Fruit fly (Drosophila melanogaster) whole organism, embryonic: Measurements from ENCODE around the gene CG7065.

Experiments used
- Atf6 ChIP-seq: fragments of 200-800 bp; sonication (Bioruptor generic); IDR thresholded peaks from 2 replicates; pipeline ENCODE4 v1.3.6; 2022; ENCODE audit warnings: missing biosample characterization, missing genetic modification characterization
- CG1024 ChIP-seq: fragments of 200-800 bp; sonication (Bioruptor generic); IDR thresholded peaks from 2 replicates; pipeline ENCODE4 v1.3.6; 2022; ENCODE audit warnings: missing biosample characterization, missing genetic modification characterization
- CG12071 ChIP-seq: fragments of 200-800 bp; sonication (Bioruptor generic); optimal IDR thresholded peaks from 3 replicates; lab custom pipeline; 2018; ENCODE audit warnings: missing biosample characterization, mild to moderate bottlenecking, missing genetic modification characterization
- CG12769 ChIP-seq: fragments of 200-800 bp; sonication (Bioruptor generic); optimal IDR thresholded peaks from 2 replicates; lab custom pipeline; 2019; ENCODE audit warnings: missing biosample characterization, mild to moderate bottlenecking, missing genetic modification characterization, moderate library complexity
- CG13894 ChIP-seq: fragments of 200-800 bp; sonication (Bioruptor generic); optimal IDR thresholded peaks from 3 replicates; lab custom pipeline; 2018; ENCODE audit warnings: missing biosample characterization, mild to moderate bottlenecking, missing genetic modification characterization, moderate library complexity
- CG15269 ChIP-seq: fragments of 200-800 bp; sonication (Bioruptor generic); optimal IDR thresholded peaks from 2 replicates; lab custom pipeline; 2018; ENCODE audit warnings: missing biosample characterization, mild to moderate bottlenecking, missing genetic modification characterization, moderate library complexity
- CG15696 ChIP-seq: fragments of 200-800 bp; sonication (Bioruptor generic); optimal IDR thresholded peaks from 2 replicates; lab custom pipeline; 2019; ENCODE audit warnings: missing biosample characterization, mild to moderate bottlenecking, missing genetic modification characterization, moderate library complexity
- CG2120 ChIP-seq: fragments of 200-800 bp; sonication (Bioruptor generic); optimal IDR thresholded peaks from 3 replicates; lab custom pipeline; 2016; ENCODE audit warnings: missing biosample characterization, missing genetic modification characterization
- CG2202 ChIP-seq: fragments of 200-800 bp; sonication (Bioruptor generic); optimal IDR thresholded peaks from 2 replicates; lab custom pipeline; 2018; ENCODE audit warnings: missing biosample characterization, mild to moderate bottlenecking, missing genetic modification characterization
- CG2712 ChIP-seq: fragments of 200-800 bp; optimal IDR thresholded peaks from 3 replicates; lab custom pipeline; 2019; ENCODE audit warnings: missing biosample characterization, mild to moderate bottlenecking, missing genetic modification characterization, moderate library complexity
- CG42726 ChIP-seq: fragments of 200-800 bp; sonication (Bioruptor generic); IDR thresholded peaks from 2 replicates; pipeline ENCODE4 v1.3.6; 2022; ENCODE audit warnings: missing biosample characterization, missing genetic modification characterization; ENCODE audit not compliant: partially characterized antibody
- CG6683 ChIP-seq: fragments of 200-800 bp; sonication (Bioruptor generic); optimal IDR thresholded peaks from 2 replicates; lab custom pipeline; 2017; ENCODE audit warnings: missing biosample characterization, mild to moderate bottlenecking, missing genetic modification characterization, missing genetic modification reagents
- CG8388 ChIP-seq: fragments of 200-800 bp; sonication (Bioruptor generic); optimal IDR thresholded peaks from 2 replicates; lab custom pipeline; 2019; ENCODE audit warnings: missing biosample characterization, mild to moderate bottlenecking, missing genetic modification characterization, moderate library complexity
- Dbx ChIP-seq: fragments of 200-800 bp; sonication (Bioruptor generic); IDR thresholded peaks from 3 replicates; pipeline ENCODE4 v1.3.6; 2022; ENCODE audit warnings: missing biosample characterization, missing genetic modification characterization
- Dp ChIP-seq: fragments of 200-800 bp; sonication (Bioruptor generic); optimal IDR thresholded peaks from 2 replicates; lab custom pipeline; 2018; ENCODE audit warnings: missing biosample characterization, mild to moderate bottlenecking, missing genetic modification characterization, moderate library complexity
- Elba2 ChIP-seq: fragments of 200-800 bp; sonication (Bioruptor generic); optimal IDR thresholded peaks from 3 replicates; lab custom pipeline; 2016; ENCODE audit warnings: missing biosample characterization, missing genetic modification characterization
- Fer2 ChIP-seq: fragments of 200-800 bp; sonication (Bioruptor generic); optimal IDR thresholded peaks from 2 replicates; lab custom pipeline; 2018; ENCODE audit warnings: missing biosample characterization, mild to moderate bottlenecking, missing genetic modification characterization, moderate library complexity
- Hand ChIP-seq: fragments of 200-800 bp; sonication (Bioruptor generic); optimal IDR thresholded peaks from 2 replicates; lab custom pipeline; 2017; ENCODE audit warnings: mild to moderate bottlenecking, missing biosample characterization, missing genetic modification reagents, missing genetic modification characterization
- NK7.1 ChIP-seq: fragments of 200-800 bp; sonication (Bioruptor generic); optimal IDR thresholded peaks from 3 replicates; lab custom pipeline; 2016; ENCODE audit warnings: missing biosample characterization, missing genetic modification characterization
- Oaz ChIP-seq: fragments of 200-800 bp; sonication (Bioruptor generic); IDR thresholded peaks from 2 replicates; pipeline ENCODE4 v1.3.6; 2022; ENCODE audit warnings: missing biosample characterization, missing genetic modification characterization
- Opbp ChIP-seq: fragments of 200-800 bp; sonication (Bioruptor generic); IDR thresholded peaks from 3 replicates; pipeline ENCODE4 v1.3.6; 2022; ENCODE audit warnings: missing biosample characterization, missing genetic modification characterization; ENCODE audit not compliant: partially characterized antibody
- PHDP ChIP-seq: fragments of 200-800 bp; sonication (Bioruptor generic); optimal IDR thresholded peaks from 3 replicates; lab custom pipeline; 2018; ENCODE audit warnings: missing biosample characterization, mild to moderate bottlenecking, missing genetic modification characterization, moderate library complexity
- Trl ChIP-seq, 3 experiments: fragments of >200 bp in 2 of 3; fragments of 200-800 bp in 1 of 3; sonication (Bioruptor generic) in 1 of 3; optimal IDR thresholded peaks; 2 replicates in 1 of 3; 3 replicates in 2 of 3; lab custom pipeline; 2016 to 2017; ENCODE audit warnings: missing biosample characterization in 1 of 3, missing genetic modification characterization in 1 of 3
- Vsx1 ChIP-seq: fragments of 200-800 bp; sonication (Bioruptor generic); optimal IDR thresholded peaks from 2 replicates; lab custom pipeline; 2017; ENCODE audit warnings: missing biosample characterization, mild to moderate bottlenecking, missing genetic modification characterization, missing genetic modification reagents
- ab ChIP-seq: fragments of 200-800 bp; sonication (Bioruptor generic); optimal IDR thresholded peaks from 2 replicates; lab custom pipeline; 2016; ENCODE audit warnings: missing biosample characterization, missing genetic modification characterization
- cg ChIP-seq: fragments of 200-800 bp; sonication (Bioruptor generic); optimal IDR thresholded peaks from 3 replicates; lab custom pipeline; 2019; ENCODE audit warnings: missing biosample characterization, mild to moderate bottlenecking, missing genetic modification characterization, moderate library complexity
- chinmo ChIP-seq: fragments of 200-800 bp; sonication (Bioruptor generic); IDR thresholded peaks from 4 replicates; pipeline ENCODE4 v1.3.6; 2022; ENCODE audit warnings: missing biosample characterization, missing genetic modification characterization; ENCODE audit not compliant: partially characterized antibody
- ems ChIP-seq: fragments of 200-800 bp; sonication (Bioruptor generic); optimal IDR thresholded peaks from 3 replicates; lab custom pipeline; 2016; ENCODE audit warnings: missing biosample characterization, missing genetic modification characterization
- insv ChIP-seq, 2 experiments: fragments of 200-800 bp; sonication (Bioruptor generic); optimal IDR thresholded peaks; 3 replicates each; lab custom pipeline; 2016 to 2018; ENCODE audit warnings: missing biosample characterization in 2 of 2, missing genetic modification characterization in 2 of 2
- kni ChIP-seq: fragments of 200-800 bp; sonication (Bioruptor generic); optimal IDR thresholded peaks from 3 replicates; lab custom pipeline; 2017; ENCODE audit warnings: mild to moderate bottlenecking, missing biosample characterization, missing genetic modification reagents, missing genetic modification characterization
- lmd ChIP-seq: fragments of 200-800 bp; sonication (Bioruptor generic); IDR thresholded peaks from 2 replicates; pipeline ENCODE4 v1.3.6; 2022; ENCODE audit warnings: missing biosample characterization, missing genetic modification characterization
- mam ChIP-seq: fragments of 200-800 bp; sonication (Bioruptor generic); optimal IDR thresholded peaks from 3 replicates; lab custom pipeline; 2016; ENCODE audit warnings: missing biosample characterization, missing genetic modification characterization
- nerfin-1 ChIP-seq: fragments of 200-800 bp; sonication (Bioruptor generic); optimal IDR thresholded peaks from 3 replicates; lab custom pipeline; 2019; ENCODE audit warnings: missing biosample characterization, mild to moderate bottlenecking, missing genetic modification characterization, moderate library complexity
- pzg ChIP-seq: fragments of 200-800 bp; sonication (Bioruptor generic); optimal IDR thresholded peaks from 3 replicates; lab custom pipeline; 2018; ENCODE audit warnings: missing biosample characterization, mild to moderate bottlenecking, missing genetic modification characterization, moderate library complexity
- ranshi ChIP-seq: fragments of 200-800 bp; sonication (Bioruptor generic); IDR thresholded peaks from 2 replicates; pipeline ENCODE4 v1.3.6; 2022; ENCODE audit warnings: missing biosample characterization, missing genetic modification characterization
- row ChIP-seq: fragments of 200-800 bp; sonication (Bioruptor generic); IDR thresholded peaks from 3 replicates; pipeline ENCODE4 v1.3.6; 2022; ENCODE audit warnings: missing biosample characterization, missing genetic modification characterization
- run ChIP-seq: fragments of 200-800 bp; sonication (Bioruptor generic); optimal IDR thresholded peaks from 3 replicates; lab custom pipeline; 2018; ENCODE audit warnings: missing biosample characterization, mild to moderate bottlenecking, missing genetic modification characterization
- sc ChIP-seq, 3 experiments: fragments of >200 bp in 2 of 3; fragments of 200-800 bp in 1 of 3; sonication (Bioruptor generic) in 1 of 3; optimal IDR thresholded peaks; 2 replicates in 2 of 3; 3 replicates in 1 of 3; lab custom pipeline; 2017; ENCODE audit warnings: mild to moderate bottlenecking in 1 of 3, missing biosample characterization in 1 of 3, missing genetic modification characterization in 1 of 3, missing genetic modification reagents in 1 of 3
- sens ChIP-seq: fragments of 200-800 bp; sonication (Bioruptor generic); peaks from one replicate; lab custom pipeline; 2016; ENCODE audit warnings: missing biosample characterization, missing genetic modification characterization
- slp2 ChIP-seq: fragments of 200-800 bp; sonication (Bioruptor generic); optimal IDR thresholded peaks from 2 replicates; lab custom pipeline; 2016; ENCODE audit warnings: missing biosample characterization, missing genetic modification characterization
- tna ChIP-seq: fragments of 200-800 bp; sonication (Bioruptor generic); IDR thresholded peaks from 2 replicates; pipeline ENCODE4 v1.3.6; 2022; ENCODE audit warnings: missing biosample characterization, missing genetic modification characterization; ENCODE audit not compliant: partially characterized antibody
- vnd ChIP-seq: fragments of 200-800 bp; sonication (Bioruptor generic); IDR thresholded peaks from 3 replicates; pipeline ENCODE4 v1.3.6; 2022; ENCODE audit warnings: missing biosample characterization, missing genetic modification characterization; ENCODE audit not compliant: partially characterized antibody
- vvl ChIP-seq: fragments of 200-800 bp; sonication (Bioruptor generic); IDR thresholded peaks from 2 replicates; pipeline ENCODE4 v1.3.6; 2022; ENCODE audit warnings: missing biosample characterization, missing genetic modification characterization
- zen ChIP-seq: fragments of 200-800 bp; sonication (Bioruptor generic); optimal IDR thresholded peaks from 3 replicates; lab custom pipeline; 2018; ENCODE audit warnings: missing biosample characterization, mild to moderate bottlenecking, missing genetic modification characterization, moderate library complexity

CG7065 gene

dm6 chrX:9110155-9110909 is 32.0 kb upstream of the CG7065 start (continued):
- no peak for TF ChIP-seq chinmo (GFP tag; lab: Robert Waterston, UW)
- TF ChIP-seq Trl (optimal IDR thresholded peaks at IDR 0.05; lab: Kevin White, UChicago), result peak; percentile 41 to 61
- TF ChIP-seq Trl (GFP tag; optimal IDR thresholded peaks at IDR 0.05; lab: Kevin White, UChicago), result no peak
- TF ChIP-seq sens (GFP tag; lab: Kevin White, UChicago), result peak; percentile 53
- no peak for TF ChIP-seq NK7.1
- no peak for TF ChIP-seq Fer2
- 0 out of 2 replicates have a peak, but pooled peaks have one; percentile 12 for TF ChIP-seq vvl (GFP tag; lab: Robert Waterston, UW)
- TF ChIP-seq cg (GFP tag; lab: Kevin White, UChicago), result peak; percentile 75
- no peak for TF ChIP-seq sc (optimal IDR thresholded peaks at IDR 0.05; lab: Kevin White, UChicago)
- no peak for TF ChIP-seq sc (GFP tag; optimal IDR thresholded peaks at IDR 0.05; lab: Kevin White, UChicago)
- TF ChIP-seq Dp (GFP tag; lab: Kevin White, UChicago), result no peak
- no peak for TF ChIP-seq run (tag; lab: Kevin White, UChicago)
- no peak for TF ChIP-seq Atf6 (GFP tag; lab: Robert Waterston, UW)
- TF ChIP-seq PHDP (tag; lab: Kevin White, UChicago), result no peak
- no peak for TF ChIP-seq Vsx1 (GFP tag; lab: Kevin White, UChicago)
- TF ChIP-seq CG2120, result no peak
- TF ChIP-seq CG1024 (GFP tag; lab: Robert Waterston, UW), result no peak
- TF ChIP-seq CG8388 (GFP tag; lab: Kevin White, UChicago), result no peak
- no peak for TF ChIP-seq kni (GFP tag; lab: Kevin White, UChicago)
- TF ChIP-seq, all 482 proteins: peak for 8

dm6 chrX:9117831-9118230 is 24.5 kb upstream of the CG7065 start:
- TF ChIP-seq Oaz (GFP tag; lab: Robert Waterston, UW) (no peak), Elba2 (GFP tag; lab: Kevin White, UChicago) (peak; percentile 30), CG13894 (tag; lab: Kevin White, UChicago) (peak; percentile 50), zen (tag; lab: Kevin White, UChicago) (peak; percentile 4), CG2712 (tag; lab: Kevin White, UChicago) (no peak), sens (GFP tag; lab: Kevin White, UChicago) (peak; percentile 61), Dbx (GFP tag; lab: Robert Waterston, UW) (no peak), row (GFP tag; lab: Robert Waterston, UW) (0 out of 3 replicates have a peak, but pooled peaks have one; percentile 2), CG12071 (no peak), lmd (GFP tag; lab: Robert Waterston, UW) (no peak), insv (GFP tag; optimal IDR thresholded peaks at IDR 0.05; lab: Kevin White, UChicago) (peak; percentile 49 to 96)
- TF ChIP-seq, all 482 proteins: peak for 6

- TF ChIP-seq CG2202 (tag; lab: Kevin White, UChicago), result no peak
- TF ChIP-seq slp2 (GFP tag; lab: Kevin White, UChicago), result peak; percentile 20
- TF ChIP-seq ems (GFP tag; lab: Kevin White, UChicago), result no peak
- TF ChIP-seq vnd, result no peak
- TF ChIP-seq CG12769 (tag; lab: Kevin White, UChicago), result no peak
- TF ChIP-seq pzg (GFP tag; lab: Kevin White, UChicago), result no peak
- TF ChIP-seq ab (GFP tag; lab: Kevin White, UChicago), result no peak
- TF ChIP-seq Hand, result no peak
- TF ChIP-seq mam, result no peak
- TF ChIP-seq tna, result no peak
- TF ChIP-seq CG15696 (tag; lab: Kevin White, UChicago), result peak; percentile 5
- no peak for TF ChIP-seq CG42726 (GFP tag; lab: Robert Waterston, UW)
- TF ChIP-seq CG6683, result no peak
- TF ChIP-seq nerfin-1 (tag; lab: Kevin White, UChicago), result peak; percentile 56
- TF ChIP-seq CG15269, result no peak
- no peak for TF ChIP-seq Opbp (GFP tag; lab: Robert Waterston, UW)
- 0 out of 2 replicates have a peak, but pooled peaks have one; percentile 13 for TF ChIP-seq ranshi
These were observed 23.2 kb upstream of the CG7065 start for dm6 chrX:9118961-9119633.
